Fruit fly (Drosophila melanogaster) whole organism, prepupa: ENCODE results near the gene CG13390.

ENCODE experiments used
- Hr38 ChIP-seq: sonication (Bioruptor generic); optimal IDR thresholded peaks from 2 replicates; lab custom pipeline; 2016; ENCODE audit warnings: missing biosample characterization, missing genetic modification characterization
- cyc ChIP-seq: fragments of 200-800 bp; sonication (Bioruptor generic); optimal IDR thresholded peaks from 3 replicates; lab custom pipeline; 2016; ENCODE audit warnings: missing biosample characterization, missing genetic modification characterization

- TF ChIP-seq cyc (GFP tag; lab: Kevin White, UChicago) (no peak), Hr38 (GFP tag; lab: Kevin White, UChicago) (no peak)
These were observed 22.1 kb upstream of the CG13390 start, which contains the start of gene CG13386 for dm6 chr2L:8398721-8399120.
